Worm (Caenorhabditis elegans) whole organism, early embryonic: ENCODE data around the gene ftt-2.

Source experiments
- B0310.2 ChIP-seq: sonication (generic microtip); optimal IDR thresholded peaks from 2 replicates; lab custom pipeline; 2016; ENCODE audit warnings: mild to moderate bottlenecking, missing genetic modification characterization, missing compliant biosample characterization
- aly-1 ChIP-seq: sonication (generic microtip); optimal IDR thresholded peaks from 2 replicates; lab custom pipeline; 2016; ENCODE audit warnings: missing genetic modification characterization, missing compliant biosample characterization
- ama-1 ChIP-seq: fragments of 150-350 bp; optimal IDR thresholded peaks from 2 replicates; lab custom pipeline; 2014
- ceh-36 ChIP-seq: sonication (generic microtip); optimal IDR thresholded peaks from 2 replicates; lab custom pipeline; 2016; ENCODE audit warnings: missing genetic modification characterization, inconsistent platforms, missing compliant biosample characterization
- ets-7 ChIP-seq: sonication (generic microtip); optimal IDR thresholded peaks from 2 replicates; lab custom pipeline; 2016; ENCODE audit warnings: missing genotype, missing genetic modification characterization, missing compliant biosample characterization
- flt-1 ChIP-seq: fragments of 200-800 bp; sonication (Bioruptor generic); IDR thresholded peaks from 2 replicates; pipeline ENCODE4 v1.3.6; 2022; ENCODE audit warnings: missing genetic modification characterization, missing compliant biosample characterization
- hmg-4 ChIP-seq: fragments of 200-800 bp; sonication (Bioruptor generic); optimal IDR thresholded peaks from 2 replicates; lab custom pipeline; 2018; ENCODE audit warnings: mild to moderate bottlenecking, missing genetic modification characterization, missing compliant biosample characterization
- hnd-1 ChIP-seq: sonication (generic microtip); optimal IDR thresholded peaks from 2 replicates; lab custom pipeline; 2016; ENCODE audit warnings: missing genetic modification characterization, missing compliant biosample characterization
- sea-1 ChIP-seq: fragments of 200-800 bp; sonication (Bioruptor generic); conservative IDR thresholded peaks from 2 replicates; pipeline ENCODE4 v1.3.6; 2022; ENCODE audit warnings: missing genetic modification characterization, missing compliant biosample characterization
- tbx-37 ChIP-seq: fragments of 200-800 bp; sonication (Bioruptor generic); conservative IDR thresholded peaks from 2 replicates; pipeline ENCODE4 v1.3.6; 2022; ENCODE audit warnings: missing genetic modification reagents, missing genetic modification characterization, missing compliant biosample characterization
- tra-4 ChIP-seq: sonication (generic microtip); optimal IDR thresholded peaks from 2 replicates; lab custom pipeline; 2017; ENCODE audit warnings: missing genetic modification characterization, missing compliant biosample characterization

DNA sequence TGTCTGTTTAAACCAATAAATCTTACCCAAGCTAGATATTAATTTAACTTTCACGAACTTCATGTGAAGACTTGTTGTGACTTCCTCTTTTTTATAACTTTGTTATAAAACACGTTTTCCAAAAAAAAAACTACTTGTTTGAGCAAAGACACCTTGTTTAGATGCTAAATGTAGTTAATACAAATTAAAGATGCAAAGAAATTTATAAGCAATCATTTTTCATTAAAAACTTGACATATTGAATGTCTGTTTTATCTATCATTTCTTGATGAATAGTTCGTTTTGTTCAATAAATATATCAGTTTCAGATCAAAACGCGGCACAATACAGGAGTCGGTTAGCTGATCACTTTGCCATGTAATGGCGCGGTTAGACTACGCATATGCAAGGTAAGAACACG, 33.0 kb downstream of the ftt-2 start, which contains the start of gene frm-3:
- TF ChIP-seq ama-1 (lab: Kevin White, UChicago) (no peak), ceh-36 (tag; lab: Kevin White, UChicago) (no peak), flt-1 (GFP tag; lab: Robert Waterston, UW) (no peak), hnd-1 (no peak), hmg-4 (no peak), sea-1 (GFP tag; lab: Robert Waterston, UW) (no peak), ets-7 (tag; lab: Kevin White, UChicago) (no peak), tra-4 (tag; lab: Kevin White, UChicago) (no peak), aly-1 (no peak), tbx-37 (GFP tag; lab: Robert Waterston, UW) (no peak), B0310.2 (tag; lab: Kevin White, UChicago) (no peak)
